Worm (Caenorhabditis elegans) whole organism, L2 larva: ENCODE data around the gene R02F11.12.

Experiments
- F13H6.1 ChIP-seq: sonication (generic microtip); optimal IDR thresholded peaks from 2 replicates; lab custom pipeline; 2016; ENCODE audit warnings: missing genetic modification characterization, missing compliant biosample characterization
- dmd-4 ChIP-seq: sonication (generic microtip); optimal IDR thresholded peaks from 2 replicates; lab custom pipeline; 2017; ENCODE audit warnings: missing biosample characterization, missing genetic modification characterization
- fos-1 ChIP-seq: fragments of 150-350 bp; optimal IDR thresholded peaks from 2 replicates; lab custom pipeline; 2014; ENCODE audit warnings: missing biosample characterization, missing genetic modification characterization
- lin-39 ChIP-seq: fragments of 150-350 bp; optimal IDR thresholded peaks from 2 replicates; lab custom pipeline; 2014; ENCODE audit warnings: missing biosample characterization, missing genetic modification reagents, missing genetic modification characterization
- nhr-10 ChIP-seq: sonication (generic microtip); optimal IDR thresholded peaks from 2 replicates; lab custom pipeline; 2017; ENCODE audit warnings: missing biosample characterization, missing genetic modification characterization
- nhr-11 ChIP-seq: fragments of 150-350 bp; optimal IDR thresholded peaks from 2 replicates; lab custom pipeline; 2014; ENCODE audit warnings: missing biosample characterization, missing genetic modification characterization
- nhr-23 ChIP-seq: fragments of 150-350 bp; optimal IDR thresholded peaks from 2 replicates; lab custom pipeline; 2014; ENCODE audit warnings: missing biosample characterization, missing genetic modification reagents, missing genetic modification characterization
- nhr-237 ChIP-seq: fragments of 150-350 bp; optimal IDR thresholded peaks from 2 replicates; lab custom pipeline; 2014; ENCODE audit warnings: missing biosample characterization, missing genetic modification characterization
- nhr-77 ChIP-seq: fragments of 150-350 bp; optimal IDR thresholded peaks from 2 replicates; lab custom pipeline; 2014; ENCODE audit warnings: missing biosample characterization, missing genetic modification characterization
- unc-62 ChIP-seq: fragments of 150-350 bp; optimal IDR thresholded peaks from 2 replicates; lab custom pipeline; 2014; ENCODE audit warnings: missing biosample characterization, missing genetic modification reagents, missing genetic modification characterization

- no peak for TF ChIP-seq dmd-4 (tag; lab: Kevin White, UChicago)
- no peak for TF ChIP-seq nhr-77 (tag; lab: Kevin White, UChicago)
- no peak for TF ChIP-seq unc-62
- no peak for TF ChIP-seq lin-39 (tag; lab: Kevin White, UChicago)
- no peak for TF ChIP-seq nhr-23 (tag; lab: Kevin White, UChicago)
- TF ChIP-seq nhr-11 (tag; lab: Kevin White, UChicago): no peak
- no peak for TF ChIP-seq nhr-237 (tag; lab: Kevin White, UChicago)
- TF ChIP-seq fos-1 (tag; lab: Kevin White, UChicago): no peak
- no peak for TF ChIP-seq F13H6.1
- no peak for TF ChIP-seq nhr-10 (tag; lab: Kevin White, UChicago)
These were observed 11.5 kb downstream of the R02F11.12 start for ce11 chrV:4801943-4802342.
